Worm (Caenorhabditis elegans): Measurements from ENCODE around the gene lips-5.

lips-5 gene

ce11 chrIV:11759852-11760251 is 13.7 kb downstream of the lips-5 start:
- TF ChIP-seq dao-5 (tag; optimal IDR thresholded peaks at IDR 0.05) = no peak
- no peak for TF ChIP-seq him-1 (tag; optimal IDR thresholded peaks at IDR 0.05)
- no peak for TF ChIP-seq W03F9.2 (tag; optimal IDR thresholded peaks at IDR 0.05)

ce11 chrIV:11755907-11756306 is 17.6 kb downstream of the lips-5 start, which contains the start of gene T12A7.9:
T12A7.9 (minus strand) TSS chrIV:11756007.
- peak; percentile 77 for TF ChIP-seq him-1 (tag; optimal IDR thresholded peaks at IDR 0.05)
- no peak for TF ChIP-seq dao-5 (tag; optimal IDR thresholded peaks at IDR 0.05)

- TF ChIP-seq him-1 (tag; optimal IDR thresholded peaks at IDR 0.05) = no peak
- TF ChIP-seq dao-5 (tag; optimal IDR thresholded peaks at IDR 0.05) = no peak
- no peak for TF ChIP-seq W03F9.2 (tag; optimal IDR thresholded peaks at IDR 0.05)
Observed at ce11 chrIV:11755003-11755402, 18.5 kb downstream of the lips-5 start, which contains the start of gene T12A7.10. T12A7.10 (minus strand) TSS chrIV:11755103.

ce11 chrIV:11754328-11754727 is 19.2 kb downstream of the lips-5 start, which contains the start of gene scl-18:
scl-18 (minus strand) TSS chrIV:11754428.
- TF ChIP-seq him-1 (tag; optimal IDR thresholded peaks at IDR 0.05) = no peak
- TF ChIP-seq dao-5 (tag; optimal IDR thresholded peaks at IDR 0.05) = no peak
- TF ChIP-seq W03F9.2 (tag; optimal IDR thresholded peaks at IDR 0.05) = no peak

ce11 chrIV:11748852-11749251 is 24.7 kb downstream of the lips-5 start, which contains the start of gene T12A7.6:
T12A7.6 (plus strand) TSS chrIV:11749220.
- TF ChIP-seq dao-5 (tag; optimal IDR thresholded peaks at IDR 0.05) = no peak
- TF ChIP-seq him-1 (tag; optimal IDR thresholded peaks at IDR 0.05) = no peak
- TF ChIP-seq W03F9.2 (tag; optimal IDR thresholded peaks at IDR 0.05) = no peak

ce11 chrIV:11745340-11745739 is 28.2 kb downstream of the lips-5 start, which contains the start of gene gem-4:
gem-4 (plus strand) TSS chrIV:11745640.
- TF ChIP-seq W03F9.2 (tag; optimal IDR thresholded peaks at IDR 0.05) (no peak), him-1 (tag; optimal IDR thresholded peaks at IDR 0.05) (no peak)

- TF ChIP-seq him-1 (tag; optimal IDR thresholded peaks at IDR 0.05) (no peak), dao-5 (tag; optimal IDR thresholded peaks at IDR 0.05) (no peak), W03F9.2 (tag; optimal IDR thresholded peaks at IDR 0.05) (no peak)
Observed at ce11 chrIV:11744287-11744686, 29.3 kb downstream of the lips-5 start.

- TF ChIP-seq W03F9.2 (tag; optimal IDR thresholded peaks at IDR 0.05) (no peak), him-1 (tag; optimal IDR thresholded peaks at IDR 0.05) (no peak)
Observed at ce11 chrIV:11743813-11744212, 29.7 kb downstream of the lips-5 start.

ce11 chrIV:11742406-11742805 is 31.1 kb downstream of the lips-5 start, which contains the start of gene K01A6.5:
K01A6.5 (plus strand) TSS chrIV:11742706.
- TF ChIP-seq dao-5 (tag; optimal IDR thresholded peaks at IDR 0.05) (no peak), him-1 (tag; optimal IDR thresholded peaks at IDR 0.05) (no peak), W03F9.2 (tag; optimal IDR thresholded peaks at IDR 0.05) (no peak)

- TF ChIP-seq him-1 (tag; optimal IDR thresholded peaks at IDR 0.05) (no peak), W03F9.2 (tag; optimal IDR thresholded peaks at IDR 0.05) (no peak), dao-5 (tag; optimal IDR thresholded peaks at IDR 0.05) (no peak)
Observed at ce11 chrIV:11740204-11740603, 33.3 kb downstream of the lips-5 start, which contains the start of gene K01A6.4. K01A6.4 (minus strand) TSS chrIV:11740304.

- TF ChIP-seq him-1 (tag; optimal IDR thresholded peaks at IDR 0.05) (no peak), W03F9.2 (tag; optimal IDR thresholded peaks at IDR 0.05) (no peak), dao-5 (tag; optimal IDR thresholded peaks at IDR 0.05) (no peak)
Observed at ce11 chrIV:11738092-11738617, 35.4 kb downstream of the lips-5 start, which contains the start of gene K01A6.7. K01A6.7 (minus strand) TSS chrIV:11738567.

ce11 chrIV:11737269-11737668 is 36.3 kb downstream of the lips-5 start, which contains the start of gene K01A6.8:
K01A6.8 (minus strand) TSS chrIV:11737369.
- TF ChIP-seq him-1 (tag; optimal IDR thresholded peaks at IDR 0.05) (no peak), dao-5 (tag; optimal IDR thresholded peaks at IDR 0.05) (no peak), W03F9.2 (tag; optimal IDR thresholded peaks at IDR 0.05) (no peak)

- TF ChIP-seq W03F9.2 (tag; optimal IDR thresholded peaks at IDR 0.05) = no peak
- no peak for TF ChIP-seq him-1 (tag; optimal IDR thresholded peaks at IDR 0.05)
- TF ChIP-seq dao-5 (tag; optimal IDR thresholded peaks at IDR 0.05) = no peak
Observed at ce11 chrIV:11735025-11735424, 38.5 kb downstream of the lips-5 start, which contains the start of gene K01A6.6. K01A6.6 (plus strand) TSS chrIV:11735325.

ce11 chrIV:11723255-11723654 is 50.3 kb downstream of the lips-5 start:
- TF ChIP-seq dao-5 (tag; optimal IDR thresholded peaks at IDR 0.05) (no peak), W03F9.2 (tag; optimal IDR thresholded peaks at IDR 0.05) (no peak), him-1 (tag; optimal IDR thresholded peaks at IDR 0.05) (no peak)

- TF ChIP-seq W03F9.2 (tag; optimal IDR thresholded peaks at IDR 0.05) (no peak), dao-5 (tag; optimal IDR thresholded peaks at IDR 0.05) (no peak), him-1 (tag; optimal IDR thresholded peaks at IDR 0.05) (no peak)
Observed at ce11 chrIV:11721878-11722277, 51.7 kb downstream of the lips-5 start.

Measured in whole organism, L4/young adult.